Worm (Caenorhabditis elegans) whole organism, mixed stage, embryonic: ENCODE results near the gene rmd-6.

Experiments used
- lin-13 ChIP-seq: fragments of 150-350 bp; optimal IDR thresholded peaks from 2 replicates; lab custom pipeline; 2014; ENCODE audit warnings: missing biosample characterization, missing genetic modification characterization
- lsy-2 ChIP-seq: fragments of 150-350 bp; optimal IDR thresholded peaks from 2 replicates; lab custom pipeline; 2014; ENCODE audit warnings: missing biosample characterization, missing genetic modification characterization
- mab-5 ChIP-seq: fragments of 150-350 bp; optimal IDR thresholded peaks from 2 replicates; lab custom pipeline; 2014; ENCODE audit warnings: missing biosample characterization, missing genetic modification characterization
- nhr-12 ChIP-seq: fragments of 150-350 bp; optimal IDR thresholded peaks from 2 replicates; lab custom pipeline; 2014; ENCODE audit warnings: missing biosample characterization, missing genetic modification characterization
- snpc-4 ChIP-seq: fragments of 150-350 bp; optimal IDR thresholded peaks from 2 replicates; lab custom pipeline; 2014; ENCODE audit warnings: missing biosample characterization, missing genetic modification characterization
- sptf-1 ChIP-seq: sonication (generic microtip); optimal IDR thresholded peaks from 2 replicates; lab custom pipeline; 2017; ENCODE audit warnings: mild to moderate bottlenecking, missing genetic modification characterization, moderate library complexity, missing compliant biosample characterization
- unc-62 ChIP-seq: fragments of 150-350 bp; optimal IDR thresholded peaks from 2 replicates; lab custom pipeline; 2014; ENCODE audit warnings: missing biosample characterization, missing genetic modification reagents, missing genetic modification characterization

DNA sequence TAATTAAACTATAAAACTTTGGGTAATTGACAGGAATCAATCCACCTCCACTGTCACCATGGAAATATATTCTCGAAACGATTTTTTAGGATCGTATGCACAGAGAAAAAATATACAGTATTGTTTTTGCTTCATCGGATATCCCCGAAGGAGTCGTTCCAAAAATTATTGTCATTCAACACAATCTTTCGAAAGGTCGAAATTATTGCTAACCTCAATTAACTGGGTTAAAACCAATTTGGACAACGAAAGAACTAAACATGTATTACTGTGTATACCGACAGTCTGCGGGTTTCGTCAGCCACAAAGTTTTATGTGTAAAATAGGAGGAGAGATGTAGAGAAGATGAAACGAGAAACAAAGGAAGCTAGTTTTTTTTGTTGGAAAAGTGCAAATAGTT lies 5.3 kb upstream of the rmd-6 start:
- no peak for TF ChIP-seq lsy-2 (tag; lab: Kevin White, UChicago)
- no peak for TF ChIP-seq unc-62 (GFP tag; lab: Kevin White, UChicago)
- no peak for TF ChIP-seq mab-5 (tag; lab: Kevin White, UChicago)
- TF ChIP-seq sptf-1 (tag; lab: Kevin White, UChicago), result no peak
- TF ChIP-seq snpc-4 (tag; lab: Kevin White, UChicago), result no peak
- no peak for TF ChIP-seq lin-13 (tag; lab: Kevin White, UChicago)
- no peak for TF ChIP-seq nhr-12 (tag; lab: Kevin White, UChicago)
